Worm (Caenorhabditis elegans) whole organism, L3 larva: ENCODE measurements around the gene B0336.12.

Experiments
- aly-2 ChIP-seq: fragments of 150-350 bp; optimal IDR thresholded peaks from 2 replicates; lab custom pipeline; 2014; ENCODE audit warnings: missing biosample characterization, missing genetic modification characterization
- ama-1 ChIP-seq: fragments of 150-350 bp; optimal IDR thresholded peaks from 2 replicates; lab custom pipeline; 2018
- fos-1 ChIP-seq: fragments of 150-350 bp; optimal IDR thresholded peaks from 2 replicates; lab custom pipeline; 2014; ENCODE audit warnings: missing biosample characterization, missing genetic modification characterization
- jun-1 ChIP-seq: fragments of 150-350 bp; optimal IDR thresholded peaks from 2 replicates; lab custom pipeline; 2014; ENCODE audit warnings: missing biosample characterization, missing genetic modification reagents, missing genetic modification characterization
- lin-15B ChIP-seq: fragments of 150-350 bp; optimal IDR thresholded peaks from 2 replicates; lab custom pipeline; 2014; ENCODE audit warnings: missing biosample characterization, missing genetic modification characterization
- mdl-1 ChIP-seq: fragments of 150-350 bp; optimal IDR thresholded peaks from 2 replicates; lab custom pipeline; 2014; ENCODE audit warnings: missing biosample characterization, missing genetic modification characterization
- nhr-12 ChIP-seq: fragments of 150-350 bp; optimal IDR thresholded peaks from 2 replicates; lab custom pipeline; 2014; ENCODE audit warnings: missing biosample characterization, missing genetic modification characterization
- nhr-237 ChIP-seq: fragments of 150-350 bp; optimal IDR thresholded peaks from 2 replicates; lab custom pipeline; 2014; ENCODE audit warnings: missing biosample characterization, missing genetic modification characterization
- nhr-28 ChIP-seq: fragments of 150-350 bp; optimal IDR thresholded peaks from 2 replicates; lab custom pipeline; 2014; ENCODE audit warnings: missing biosample characterization, missing genetic modification characterization
- nhr-76 ChIP-seq: fragments of 150-350 bp; sonication (generic microtip); optimal IDR thresholded peaks from 5 replicates; lab custom pipeline; 2014; ENCODE audit warnings: missing biosample characterization, missing genetic modification characterization
- pqm-1 ChIP-seq: fragments of 150-350 bp; optimal IDR thresholded peaks from 2 replicates; lab custom pipeline; 2017; ENCODE audit warnings: missing biosample characterization, missing genetic modification characterization, inconsistent platforms
- unc-39 ChIP-seq: sonication (generic microtip); optimal IDR thresholded peaks from 4 replicates; lab custom pipeline; 2017; ENCODE audit warnings: missing biosample characterization, missing genetic modification characterization
- zag-1 ChIP-seq: fragments of 150-350 bp; optimal IDR thresholded peaks from 2 replicates; lab custom pipeline; 2014; ENCODE audit warnings: missing biosample characterization, missing genetic modification characterization
- ztf-4 ChIP-seq: fragments of 150-350 bp; optimal IDR thresholded peaks from 2 replicates; lab custom pipeline; 2014; ENCODE audit warnings: missing biosample characterization, missing genetic modification characterization

DNA sequence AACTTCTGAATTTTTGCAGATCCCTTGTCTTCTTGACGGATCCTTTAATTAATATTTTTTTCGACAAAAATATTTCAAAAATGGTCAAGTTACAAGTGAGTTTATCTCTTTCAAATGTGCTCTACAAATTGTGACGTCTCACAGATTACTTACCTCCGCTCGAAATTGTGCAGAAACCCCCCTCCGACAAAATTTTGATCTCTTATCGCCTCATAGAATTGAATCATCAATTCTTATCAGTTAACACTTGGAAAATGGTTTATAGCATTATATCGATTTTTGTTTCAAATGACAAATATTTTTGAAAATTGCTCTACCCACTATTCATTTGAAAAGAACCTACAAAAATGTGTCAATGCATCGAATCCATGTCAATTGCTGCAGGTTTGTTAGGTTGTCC lies 25.0 kb upstream of the B0336.12 start, which contains the start of gene B0244.10:
- TF ChIP-seq jun-1 (tag; lab: Kevin White, UChicago) (peak; percentile 4), mdl-1 (tag; lab: Kevin White, UChicago) (no peak), ztf-4 (tag; lab: Kevin White, UChicago) (no peak), unc-39 (tag; lab: Kevin White, UChicago) (no peak), nhr-12 (tag; lab: Kevin White, UChicago) (no peak), nhr-237 (no peak), zag-1 (tag; lab: Kevin White, UChicago) (no peak), ama-1 (lab: Kevin White, UChicago) (no peak), nhr-76 (tag; lab: Kevin White, UChicago) (no peak), pqm-1 (tag; lab: Kevin White, UChicago) (peak; percentile 79), nhr-28 (tag; lab: Kevin White, UChicago) (no peak), aly-2 (no peak), lin-15B (tag; lab: Kevin White, UChicago) (no peak), fos-1 (tag; lab: Kevin White, UChicago) (no peak)
